Fruit fly (Drosophila melanogaster) Kc167 (cell line): ENCODE measurements around the gene CG17726.

ENCODE experiments used
- Myc ChIP-seq: fragments of >200 bp; optimal IDR thresholded peaks from 2 replicates; lab custom pipeline; 2017; ENCODE audit warnings: missing external identifiers
- h ChIP-seq: fragments of >200 bp; optimal IDR thresholded peaks from 3 replicates; lab custom pipeline; 2018; ENCODE audit warnings: missing external identifiers
- insv ChIP-seq: fragments of >200 bp; optimal IDR thresholded peaks from 3 replicates; lab custom pipeline; 2018; ENCODE audit warnings: missing external identifiers
- psq ChIP-seq: fragments of >200 bp; optimal IDR thresholded peaks from 2 replicates; lab custom pipeline; 2017; ENCODE audit warnings: missing external identifiers
- ttk ChIP-seq: sonication (Bioruptor generic); optimal IDR thresholded peaks from 2 replicates; lab custom pipeline; 2017; ENCODE audit warnings: missing external identifiers

- TF ChIP-seq insv (no peak), h (no peak), ttk (lab: Kevin White, UChicago) (no peak), psq (lab: Kevin White, UChicago) (no peak), Myc (lab: Kevin White, UChicago) (no peak)
Observed at dm6 chr3R:11231705-11232261, 5.2 kb downstream of the CG17726 start, which contains the start of the genes CG17187 and Dph3.
